Worm (Caenorhabditis elegans) whole organism, L3 larva: Measurements from ENCODE around the gene mog-2.

ENCODE experiments used
- R02D3.7 ChIP-seq: fragments of 150-350 bp; optimal IDR thresholded peaks from 2 replicates; lab custom pipeline; 2014; ENCODE audit warnings: missing biosample characterization, missing genetic modification characterization
- aly-2 ChIP-seq: fragments of 150-350 bp; optimal IDR thresholded peaks from 2 replicates; lab custom pipeline; 2014; ENCODE audit warnings: missing biosample characterization, missing genetic modification characterization
- ama-1 ChIP-seq: fragments of 150-350 bp; optimal IDR thresholded peaks from 2 replicates; lab custom pipeline; 2018
- ceh-28 ChIP-seq: fragments of 150-350 bp; optimal IDR thresholded peaks from 2 replicates; lab custom pipeline; 2014; ENCODE audit warnings: missing biosample characterization, missing genetic modification reagents, missing genetic modification characterization
- daf-12 ChIP-seq: fragments of 150-350 bp; optimal IDR thresholded peaks from 2 replicates; lab custom pipeline; 2014; ENCODE audit warnings: missing biosample characterization, missing genetic modification reagents, missing genetic modification characterization
- egl-27 ChIP-seq: sonication (generic microtip); optimal IDR thresholded peaks from 4 replicates; lab custom pipeline; 2017; ENCODE audit warnings: missing biosample characterization, missing genetic modification reagents, missing genetic modification characterization
- elt-1 ChIP-seq: fragments of 150-350 bp; optimal IDR thresholded peaks from 2 replicates; lab custom pipeline; 2014; ENCODE audit warnings: missing biosample characterization, missing genetic modification characterization
- elt-2 ChIP-seq: sonication (generic microtip); optimal IDR thresholded peaks from 2 replicates; lab custom pipeline; 2016; ENCODE audit warnings: missing genetic modification reagents, mild to moderate bottlenecking, missing genetic modification characterization, missing compliant biosample characterization
- eor-1 ChIP-seq, 2 experiments: fragments of 150-350 bp; optimal IDR thresholded peaks; 2 replicates each; lab custom pipeline; 2014 to 2018; ENCODE audit warnings: missing biosample characterization in 2 of 2, missing genetic modification characterization in 2 of 2
- fkh-10 ChIP-seq: sonication (generic microtip); optimal IDR thresholded peaks from 2 replicates; lab custom pipeline; 2017; ENCODE audit warnings: missing biosample characterization, missing genetic modification reagents, missing genetic modification characterization
- fkh-2 ChIP-seq: fragments of 150-350 bp; optimal IDR thresholded peaks from 2 replicates; lab custom pipeline; 2014; ENCODE audit warnings: missing biosample characterization, missing genetic modification reagents, missing genetic modification characterization
- fos-1 ChIP-seq: fragments of 150-350 bp; optimal IDR thresholded peaks from 2 replicates; lab custom pipeline; 2014; ENCODE audit warnings: missing biosample characterization, missing genetic modification characterization
- jun-1 ChIP-seq: fragments of 150-350 bp; optimal IDR thresholded peaks from 2 replicates; lab custom pipeline; 2014; ENCODE audit warnings: missing biosample characterization, missing genetic modification reagents, missing genetic modification characterization
- lin-15B ChIP-seq: fragments of 150-350 bp; optimal IDR thresholded peaks from 2 replicates; lab custom pipeline; 2014; ENCODE audit warnings: missing biosample characterization, missing genetic modification characterization
- lin-39 ChIP-seq: fragments of 150-350 bp; optimal IDR thresholded peaks from 2 replicates; lab custom pipeline; 2018; ENCODE audit warnings: missing biosample characterization, missing genetic modification reagents, missing genetic modification characterization
- lsy-12 ChIP-seq: sonication (generic microtip); optimal IDR thresholded peaks from 2 replicates; lab custom pipeline; 2016; ENCODE audit warnings: mild to moderate bottlenecking, missing genetic modification characterization, missing compliant biosample characterization
- mdl-1 ChIP-seq: fragments of 150-350 bp; optimal IDR thresholded peaks from 2 replicates; lab custom pipeline; 2014; ENCODE audit warnings: missing biosample characterization, missing genetic modification characterization
- mml-1 ChIP-seq: fragments of 150-350 bp; sonication (generic microtip); optimal IDR thresholded peaks from 3 replicates; lab custom pipeline; 2014; ENCODE audit warnings: missing biosample characterization, missing genetic modification characterization
- nfya-1 ChIP-seq: sonication (generic microtip); optimal IDR thresholded peaks from 2 replicates; lab custom pipeline; 2017; ENCODE audit warnings: missing genetic modification characterization, mild to moderate bottlenecking, missing compliant biosample characterization, antibody characterized with exemption, moderate library complexity; ENCODE audit not compliant: insufficient read depth
- nhr-11 ChIP-seq: fragments of 150-350 bp; optimal IDR thresholded peaks from 2 replicates; lab custom pipeline; 2014; ENCODE audit warnings: missing biosample characterization, missing genetic modification characterization
- nhr-12 ChIP-seq: fragments of 150-350 bp; optimal IDR thresholded peaks from 2 replicates; lab custom pipeline; 2014; ENCODE audit warnings: missing biosample characterization, missing genetic modification characterization
- nhr-23 ChIP-seq: fragments of 150-350 bp; optimal IDR thresholded peaks from 2 replicates; lab custom pipeline; 2014; ENCODE audit warnings: missing biosample characterization, missing genetic modification reagents, missing genetic modification characterization
- nhr-237 ChIP-seq: fragments of 150-350 bp; optimal IDR thresholded peaks from 2 replicates; lab custom pipeline; 2014; ENCODE audit warnings: missing biosample characterization, missing genetic modification characterization
- nhr-25 ChIP-seq: sonication (generic microtip); optimal IDR thresholded peaks from 2 replicates; lab custom pipeline; 2017; ENCODE audit warnings: missing biosample characterization, missing genetic modification characterization
- nhr-28 ChIP-seq: fragments of 150-350 bp; optimal IDR thresholded peaks from 2 replicates; lab custom pipeline; 2014; ENCODE audit warnings: missing biosample characterization, missing genetic modification characterization
- nhr-43 ChIP-seq: sonication (generic microtip); optimal IDR thresholded peaks from 2 replicates; lab custom pipeline; 2016; ENCODE audit warnings: mild to moderate bottlenecking, missing genetic modification characterization, missing compliant biosample characterization; ENCODE audit not compliant: poor library complexity, severe bottlenecking
- nhr-67 ChIP-seq: fragments of 150-350 bp; optimal IDR thresholded peaks from 2 replicates; lab custom pipeline; 2014; ENCODE audit warnings: missing biosample characterization, missing genetic modification characterization
- nhr-76 ChIP-seq: fragments of 150-350 bp; sonication (generic microtip); optimal IDR thresholded peaks from 5 replicates; lab custom pipeline; 2014; ENCODE audit warnings: missing biosample characterization, missing genetic modification characterization
- nhr-77 ChIP-seq: fragments of 150-350 bp; optimal IDR thresholded peaks from 2 replicates; lab custom pipeline; 2014; ENCODE audit warnings: missing biosample characterization, missing genetic modification characterization
- pha-4 ChIP-seq: fragments of 150-350 bp; optimal IDR thresholded peaks from 2 replicates; lab custom pipeline; 2014; ENCODE audit warnings: missing biosample characterization, missing genetic modification reagents, missing genetic modification characterization
- pqm-1 ChIP-seq: fragments of 150-350 bp; optimal IDR thresholded peaks from 2 replicates; lab custom pipeline; 2017; ENCODE audit warnings: missing biosample characterization, missing genetic modification characterization, inconsistent platforms
- skn-1 ChIP-seq: fragments of 150-350 bp; optimal IDR thresholded peaks from 2 replicates; lab custom pipeline; 2014; ENCODE audit warnings: missing biosample characterization, missing genetic modification characterization
- tbx-2 ChIP-seq: sonication (generic microtip); optimal IDR thresholded peaks from 2 replicates; lab custom pipeline; 2016; ENCODE audit warnings: mild to moderate bottlenecking, missing genetic modification characterization, missing compliant biosample characterization
- unc-62 ChIP-seq: fragments of 150-350 bp; sonication (generic microtip); optimal IDR thresholded peaks from 4 replicates; lab custom pipeline; 2014; ENCODE audit warnings: missing biosample characterization, missing genetic modification reagents, missing genetic modification characterization
- zag-1 ChIP-seq: fragments of 150-350 bp; optimal IDR thresholded peaks from 2 replicates; lab custom pipeline; 2014; ENCODE audit warnings: missing biosample characterization, missing genetic modification characterization
- ztf-11 ChIP-seq: fragments of 150-350 bp; optimal IDR thresholded peaks from 2 replicates; lab custom pipeline; 2014; ENCODE audit warnings: missing biosample characterization, missing genetic modification characterization
- ztf-4 ChIP-seq: fragments of 150-350 bp; optimal IDR thresholded peaks from 2 replicates; lab custom pipeline; 2014; ENCODE audit warnings: missing biosample characterization, missing genetic modification characterization

The mog-2 gene

ce11 chrII:4286921-4287320 lies 37.2 kb upstream of the mog-2 start:
- no peak for TF ChIP-seq fos-1
- TF ChIP-seq nfya-1, result peak; percentile 89
- no peak for TF ChIP-seq ztf-4 (tag; lab: Kevin White, UChicago)
- TF ChIP-seq lin-39 (tag; lab: Kevin White, UChicago), result no peak
- no peak for TF ChIP-seq jun-1
- no peak for TF ChIP-seq mml-1 (tag; lab: Kevin White, UChicago)

- TF ChIP-seq ceh-28 (tag; lab: Kevin White, UChicago) (no peak), ama-1 (lab: Kevin White, UChicago) (no peak), nhr-25 (tag; lab: Kevin White, UChicago) (no peak), aly-2 (tag; lab: Kevin White, UChicago) (no peak), nhr-43 (tag; lab: Kevin White, UChicago) (no peak), nhr-11 (tag; lab: Kevin White, UChicago) (no peak), mdl-1 (no peak), fos-1 (no peak), fkh-2 (no peak), zag-1 (tag; lab: Kevin White, UChicago) (no peak), pqm-1 (tag; lab: Kevin White, UChicago) (no peak), nhr-77 (tag; lab: Kevin White, UChicago) (no peak), nhr-237 (no peak), nhr-23 (no peak), daf-12 (tag; lab: Kevin White, UChicago) (no peak)
Measured at ce11 chrII:4288111-4288510, 36.0 kb upstream of the mog-2 start, which contains the start of gene C01F1.6. TSS of gene C01F1.6 (minus strand) at chrII:4288211.

ce11 chrII:4288572-4288971 lies 35.6 kb upstream of the mog-2 start:
- TF ChIP-seq nhr-12 (no peak), nhr-28 (no peak), nhr-76 (tag; lab: Kevin White, UChicago) (no peak), pha-4 (tag; lab: Kevin White, UChicago) (no peak), daf-12 (tag; lab: Kevin White, UChicago) (no peak), tbx-2 (tag; lab: Kevin White, UChicago) (no peak), fos-1 (no peak), unc-62 (GFP tag; lab: Kevin White, UChicago) (no peak), ztf-11 (no peak), elt-2 (tag; lab: Kevin White, UChicago) (peak; percentile 48), eor-1 (tag; optimal IDR thresholded peaks at IDR 0.05; lab: Kevin White, UChicago) (no peak), pqm-1 (tag; lab: Kevin White, UChicago) (peak; percentile 43), lin-39 (tag; lab: Kevin White, UChicago) (no peak), fkh-2 (no peak), elt-1 (tag; lab: Kevin White, UChicago) (peak; percentile 24), lin-15B (tag; lab: Kevin White, UChicago) (no peak), nhr-67 (tag; lab: Kevin White, UChicago) (no peak), egl-27 (tag; lab: Kevin White, UChicago) (no peak)

- TF ChIP-seq elt-2 (tag; lab: Kevin White, UChicago) (no peak), fkh-10 (GFP tag; lab: Kevin White, UChicago) (peak; percentile 37), ama-1 (lab: Kevin White, UChicago) (no peak), fkh-2 (no peak), skn-1 (tag; lab: Kevin White, UChicago) (no peak), ztf-11 (no peak), R02D3.7 (tag; lab: Kevin White, UChicago) (no peak), lsy-12 (no peak)
Measured at ce11 chrII:4291799-4292198, 32.4 kb upstream of the mog-2 start.

ce11 chrII:4293027-4293522 lies 31.1 kb upstream of the mog-2 start:
- TF ChIP-seq fos-1, result no peak
- peak; percentile 36 for TF ChIP-seq pha-4 (tag; lab: Kevin White, UChicago)
